Fruit fly (Drosophila melanogaster) whole organism, embryonic: Measurements from ENCODE around the gene CG6843.

Experiments
- Atf6 ChIP-seq: fragments of 200-800 bp; sonication (Bioruptor generic); IDR thresholded peaks from 2 replicates; pipeline ENCODE4 v1.3.6; 2022; ENCODE audit warnings: missing biosample characterization, missing genetic modification characterization
- Awh ChIP-seq: fragments of 200-800 bp; sonication (Bioruptor generic); IDR thresholded peaks from 2 replicates; pipeline ENCODE4, ENCODE4 v1.3.6; 2022; ENCODE audit warnings: missing biosample characterization, missing genetic modification characterization
- CG10959 ChIP-seq: fragments of 200-800 bp; sonication (Bioruptor generic); IDR thresholded peaks from 2 replicates; pipeline ENCODE4 v1.3.6; 2022; ENCODE audit warnings: missing biosample characterization, missing genetic modification characterization
- CG1647 ChIP-seq: fragments of 200-800 bp; sonication (Bioruptor generic); optimal IDR thresholded peaks from 3 replicates; lab custom pipeline; 2016; ENCODE audit warnings: missing biosample characterization, missing genetic modification characterization
- CG16863 ChIP-seq: fragments of 200-800 bp; sonication (Bioruptor generic); optimal IDR thresholded peaks from 3 replicates; lab custom pipeline; 2016; ENCODE audit warnings: missing biosample characterization, missing genetic modification characterization
- CG17328 ChIP-seq: fragments of 200-800 bp; sonication (Bioruptor generic); IDR thresholded peaks from 2 replicates; pipeline ENCODE4 v1.3.6; 2022; ENCODE audit warnings: missing biosample characterization, missing genetic modification characterization
- CG2129 ChIP-seq: fragments of 200-800 bp; sonication (Bioruptor generic); IDR thresholded peaks from 2 replicates; pipeline ENCODE4 v1.3.6; 2022; ENCODE audit warnings: missing biosample characterization, missing genetic modification characterization; ENCODE audit not compliant: partially characterized antibody
- CG3838 ChIP-seq: fragments of 200-800 bp; sonication (Bioruptor generic); optimal IDR thresholded peaks from 3 replicates; lab custom pipeline; 2016; ENCODE audit warnings: missing biosample characterization, missing genetic modification characterization
- CG4820 ChIP-seq: fragments of 200-800 bp; sonication (Bioruptor generic); optimal IDR thresholded peaks from 3 replicates; lab custom pipeline; 2016; ENCODE audit warnings: missing biosample characterization, missing genetic modification characterization
- CG6791 ChIP-seq: fragments of 200-800 bp; sonication (Bioruptor generic); IDR thresholded peaks from 3 replicates; pipeline ENCODE4 v1.3.6; 2022; ENCODE audit warnings: missing biosample characterization, missing genetic modification characterization; ENCODE audit not compliant: partially characterized antibody
- CG7963 ChIP-seq: fragments of 200-800 bp; sonication (Bioruptor generic); IDR thresholded peaks from 3 replicates; pipeline ENCODE4 v1.3.6; 2022; ENCODE audit warnings: missing biosample characterization, missing genetic modification characterization; ENCODE audit not compliant: partially characterized antibody
- CG8388 ChIP-seq: fragments of 200-800 bp; sonication (Bioruptor generic); optimal IDR thresholded peaks from 2 replicates; lab custom pipeline; 2019; ENCODE audit warnings: missing biosample characterization, mild to moderate bottlenecking, missing genetic modification characterization, moderate library complexity
- CTCF ChIP-seq: fragments of 200-800 bp; sonication (Bioruptor generic); optimal IDR thresholded peaks from 2 replicates; lab custom pipeline; 2017; ENCODE audit warnings: missing biosample characterization, mild to moderate bottlenecking, missing genetic modification characterization, moderate library complexity
- D19B ChIP-seq: fragments of 200-800 bp; sonication (Bioruptor generic); optimal IDR thresholded peaks from 2 replicates; lab custom pipeline; 2017; ENCODE audit warnings: missing biosample characterization, mild to moderate bottlenecking, missing genetic modification characterization
- Deaf1 ChIP-seq: fragments of 200-800 bp; optimal IDR thresholded peaks from 3 replicates; lab custom pipeline; 2019; ENCODE audit warnings: missing biosample characterization, mild to moderate bottlenecking, missing genetic modification characterization, moderate library complexity
- Dek ChIP-seq: fragments of 200-800 bp; sonication (Bioruptor generic); optimal IDR thresholded peaks from 3 replicates; lab custom pipeline; 2019; ENCODE audit warnings: missing biosample characterization, mild to moderate bottlenecking, missing genetic modification characterization, moderate library complexity
- Dref ChIP-seq: fragments of 200-800 bp; sonication (Bioruptor generic); IDR thresholded peaks from 2 replicates; pipeline ENCODE4 v1.3.6; 2022; ENCODE audit warnings: missing biosample characterization, missing genetic modification characterization
- Ets97D ChIP-seq: fragments of 200-800 bp; sonication (Bioruptor generic); optimal IDR thresholded peaks from 3 replicates; lab custom pipeline; 2016; ENCODE audit warnings: missing biosample characterization, missing genetic modification characterization
- Fer1 ChIP-seq: fragments of 200-800 bp; sonication (Bioruptor generic); optimal IDR thresholded peaks from 2 replicates; lab custom pipeline; 2017; ENCODE audit warnings: missing biosample characterization, mild to moderate bottlenecking, missing genetic modification characterization
- Fer2 ChIP-seq: fragments of 200-800 bp; sonication (Bioruptor generic); optimal IDR thresholded peaks from 2 replicates; lab custom pipeline; 2018; ENCODE audit warnings: missing biosample characterization, mild to moderate bottlenecking, missing genetic modification characterization, moderate library complexity
- Hey ChIP-seq: fragments of 200-800 bp; sonication (Bioruptor generic); optimal IDR thresholded peaks from 3 replicates; lab custom pipeline; 2018; ENCODE audit warnings: missing biosample characterization, mild to moderate bottlenecking, missing genetic modification characterization
- Mes4 ChIP-seq: fragments of 200-800 bp; sonication (Bioruptor generic); optimal IDR thresholded peaks from 2 replicates; lab custom pipeline; 2016; ENCODE audit warnings: missing biosample characterization, missing genetic modification characterization
- Neu2 ChIP-seq: fragments of 200-800 bp; sonication (Bioruptor generic); optimal IDR thresholded peaks from 3 replicates; lab custom pipeline; 2016; ENCODE audit warnings: missing biosample characterization, missing genetic modification characterization, borderline replicate concordance
- Optix ChIP-seq: fragments of 200-800 bp; sonication (Bioruptor generic); IDR thresholded peaks from 3 replicates; pipeline ENCODE4 v1.3.6; 2022; ENCODE audit warnings: missing biosample characterization, missing genetic modification characterization
- Scr ChIP-seq: fragments of 200-800 bp; sonication (Bioruptor generic); IDR thresholded peaks from 2 replicates; pipeline ENCODE4 v1.3.6; 2022; ENCODE audit warnings: missing biosample characterization, missing genetic modification characterization; ENCODE audit not compliant: partially characterized antibody
- aop ChIP-seq: fragments of 200-800 bp; sonication (Bioruptor generic); IDR thresholded peaks from 2 replicates; pipeline ENCODE4 v1.3.6; 2022; ENCODE audit warnings: missing biosample characterization, missing genetic modification characterization
- az2 ChIP-seq: fragments of 200-800 bp; sonication (Bioruptor generic); optimal IDR thresholded peaks from 3 replicates; lab custom pipeline; 2016; ENCODE audit warnings: missing biosample characterization, missing genetic modification characterization
- cas ChIP-seq: fragments of 200-800 bp; sonication (Bioruptor generic); IDR thresholded peaks from 2 replicates; pipeline ENCODE4 v1.3.6; 2022; ENCODE audit warnings: missing biosample characterization, missing genetic modification characterization
- cwo ChIP-seq: fragments of 200-800 bp; sonication (Bioruptor generic); optimal IDR thresholded peaks from 3 replicates; lab custom pipeline; 2017; ENCODE audit warnings: missing biosample characterization, missing genetic modification characterization, mild to moderate bottlenecking, moderate library complexity, missing genetic modification reagents
- exex ChIP-seq: fragments of 200-800 bp; sonication (Bioruptor generic); optimal IDR thresholded peaks from 4 replicates; lab custom pipeline; 2018; ENCODE audit warnings: missing biosample characterization, mild to moderate bottlenecking, missing genetic modification characterization, moderate library complexity
- grn ChIP-seq: fragments of 200-800 bp; sonication (Bioruptor generic); optimal IDR thresholded peaks from 3 replicates; lab custom pipeline; 2017; ENCODE audit warnings: missing biosample characterization, missing genetic modification characterization
- lmd ChIP-seq: fragments of 200-800 bp; sonication (Bioruptor generic); IDR thresholded peaks from 2 replicates; pipeline ENCODE4 v1.3.6; 2022; ENCODE audit warnings: missing biosample characterization, missing genetic modification characterization
- mirr ChIP-seq: fragments of 200-800 bp; sonication (Bioruptor generic); optimal IDR thresholded peaks from 3 replicates; lab custom pipeline; 2018; ENCODE audit warnings: missing biosample characterization, mild to moderate bottlenecking, missing genetic modification characterization
- pfk ChIP-seq: fragments of 200-800 bp; sonication (Bioruptor generic); optimal IDR thresholded peaks from 2 replicates; lab custom pipeline; 2018; ENCODE audit warnings: missing biosample characterization, mild to moderate bottlenecking, missing genetic modification characterization, moderate library complexity
- prd ChIP-seq, 3 experiments: fragments of >200 bp in 2 of 3; fragments of 200-800 bp in 1 of 3; sonication (Bioruptor generic) in 1 of 3; optimal IDR thresholded peaks in 2 of 3; IDR thresholded peaks in 1 of 3; 2 replicates in 2 of 3; 3 replicates in 1 of 3; pipeline versions ENCODE4 v1.3.6 to Lab custom; 2017 to 2022; ENCODE audit warnings: missing biosample characterization in 1 of 3, missing genetic modification characterization in 1 of 3
- ranshi ChIP-seq: fragments of 200-800 bp; sonication (Bioruptor generic); IDR thresholded peaks from 2 replicates; pipeline ENCODE4 v1.3.6; 2022; ENCODE audit warnings: missing biosample characterization, missing genetic modification characterization
- sc ChIP-seq, 3 experiments: fragments of >200 bp in 2 of 3; fragments of 200-800 bp in 1 of 3; sonication (Bioruptor generic) in 1 of 3; optimal IDR thresholded peaks; 2 replicates in 2 of 3; 3 replicates in 1 of 3; lab custom pipeline; 2017; ENCODE audit warnings: mild to moderate bottlenecking in 1 of 3, missing biosample characterization in 1 of 3, missing genetic modification characterization in 1 of 3, missing genetic modification reagents in 1 of 3
- ssp ChIP-seq: fragments of 200-800 bp; sonication (Bioruptor generic); IDR thresholded peaks from 2 replicates; pipeline ENCODE4 v1.3.6; 2022; ENCODE audit warnings: missing biosample characterization, missing genetic modification characterization
- toy ChIP-seq: fragments of 200-800 bp; sonication (Bioruptor generic); IDR thresholded peaks from 2 replicates; pipeline ENCODE4 v1.3.6; 2022; ENCODE audit warnings: missing biosample characterization, missing genetic modification characterization

Gene CG6843

dm6 chr3L:18911082-18911481 lies 9.7 kb downstream of the CG6843 start, which contains the start of gene Ir75d:
TSS of gene Ir75d (minus strand) at chr3L:18911182.
- no peak for TF ChIP-seq Fer2
- 0 out of 3 replicates have a peak, but pooled peaks have one; percentile 18 for TF ChIP-seq CG6791 (GFP tag; lab: Robert Waterston, UW)
- TF ChIP-seq CG16863 = no peak

dm6 chr3L:18914100-18914683 lies 12.8 kb downstream of the CG6843 start, which contains the start of gene COX6AL2:
TSS of gene COX6AL2 (minus strand) at chr3L:18914150.
- TF ChIP-seq prd (optimal IDR thresholded peaks at IDR 0.05; lab: Kevin White, UChicago) (no peak), prd (GFP tag; IDR thresholded peaks at IDR 0.05; lab: Robert Waterston, UW) (no peak), Ets97D (GFP tag; lab: Kevin White, UChicago) (no peak), CG2129 (no peak), aop (GFP tag; lab: Robert Waterston, UW) (no peak), sc (optimal IDR thresholded peaks at IDR 0.05; lab: Kevin White, UChicago) (no peak), sc (GFP tag; optimal IDR thresholded peaks at IDR 0.05; lab: Kevin White, UChicago) (no peak), CG17328 (GFP tag; lab: Robert Waterston, UW) (no peak), D19B (GFP tag; lab: Kevin White, UChicago) (no peak), CG3838 (GFP tag; lab: Kevin White, UChicago) (no peak), pfk (no peak), ranshi (0 out of 2 replicates have a peak, but pooled peaks have one; percentile 6), Deaf1 (no peak), CG4820 (GFP tag; lab: Kevin White, UChicago) (no peak), grn (GFP tag; lab: Kevin White, UChicago) (no peak), lmd (GFP tag; lab: Robert Waterston, UW) (0 out of 2 replicates have a peak, but pooled peaks have one; percentile 5), CG16863 (no peak), Optix (GFP tag; lab: Robert Waterston, UW) (no peak), CTCF (GFP tag; lab: Kevin White, UChicago) (peak; percentile 83), Neu2 (no peak), Dref (GFP tag; lab: Robert Waterston, UW) (no peak), cas (no peak)

DNA sequence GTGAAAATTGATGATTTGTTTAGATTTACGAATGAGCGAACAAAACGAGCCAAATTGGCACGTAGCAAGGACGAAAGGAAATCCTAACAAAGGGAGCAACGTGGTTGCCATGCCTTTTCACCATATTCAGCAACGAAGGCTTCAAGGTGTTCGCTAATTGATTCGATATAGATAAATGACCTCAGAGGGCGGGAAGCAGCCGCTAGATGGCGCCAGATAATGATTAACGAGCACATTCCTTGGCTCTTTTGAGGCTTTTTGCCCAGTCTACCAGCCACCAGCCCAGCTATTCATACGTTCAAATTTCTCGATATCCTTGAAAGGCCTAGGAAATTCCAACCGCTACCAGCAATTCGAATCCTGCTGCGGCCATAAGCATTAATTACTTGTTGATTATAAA lies 15.1 kb downstream of the CG6843 start:
- no peak for TF ChIP-seq Scr (GFP tag; lab: Robert Waterston, UW)
- TF ChIP-seq CTCF (GFP tag; lab: Kevin White, UChicago) = peak; percentile 77
- TF ChIP-seq CG7963 (GFP tag; lab: Robert Waterston, UW) = 0 out of 3 replicates have a peak, but pooled peaks have one; percentile 22
- TF ChIP-seq Awh (GFP tag; lab: Robert Waterston, UW) = no peak

DNA sequence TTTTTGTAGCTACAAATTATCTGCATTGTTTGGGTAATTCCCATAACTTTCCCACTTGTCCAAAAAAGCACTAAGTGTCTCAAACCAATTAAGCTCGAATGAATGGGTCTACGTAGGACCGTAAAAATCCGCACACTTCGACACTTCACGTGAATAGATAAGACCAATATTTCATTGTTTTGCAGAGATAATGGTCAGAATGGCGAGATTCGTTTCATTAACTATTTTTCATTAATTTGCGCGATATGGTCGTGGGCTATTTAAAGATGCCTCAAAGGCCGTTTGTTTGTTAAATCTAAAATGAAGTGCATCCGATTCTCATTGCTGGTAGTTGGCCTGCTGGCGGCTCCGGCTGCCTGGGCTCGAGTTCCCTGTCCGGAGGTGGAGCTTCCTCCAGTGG lies 15.9 kb downstream of the CG6843 start, which contains the start of gene CG6839:
TSS of gene CG6839 (plus strand) at position 301 of the 400 bp plus-strand sequence.
- TF ChIP-seq toy (GFP tag; lab: Robert Waterston, UW) (no peak), Hey (tag; lab: Kevin White, UChicago) (peak; percentile 29), az2 (GFP tag; lab: Kevin White, UChicago) (no peak), CG8388 (no peak), Fer1 (GFP tag; lab: Kevin White, UChicago) (no peak), CG1647 (GFP tag; lab: Kevin White, UChicago) (no peak), exex (tag; lab: Kevin White, UChicago) (peak; percentile 75), Dek (no peak), ssp (GFP tag; lab: Robert Waterston, UW) (no peak), cwo (GFP tag; lab: Kevin White, UChicago) (peak; percentile 18), Atf6 (GFP tag; lab: Robert Waterston, UW) (no peak), mirr (GFP tag; lab: Kevin White, UChicago) (peak; percentile 43), Mes4 (GFP tag; lab: Kevin White, UChicago) (no peak), CG10959 (GFP tag; lab: Robert Waterston, UW) (no peak)
